Worm (Caenorhabditis elegans) whole organism, early embryonic: ENCODE results near the gene ptd-2.

Experiments
- B0310.2 ChIP-seq: sonication (generic microtip); optimal IDR thresholded peaks from 2 replicates; lab custom pipeline; 2016; ENCODE audit warnings: mild to moderate bottlenecking, missing genetic modification characterization, missing compliant biosample characterization
- F13C5.2 ChIP-seq: sonication (generic microtip); optimal IDR thresholded peaks from 2 replicates; lab custom pipeline; 2017; ENCODE audit warnings: mild to moderate bottlenecking, missing genetic modification characterization, inconsistent platforms, missing compliant biosample characterization
- aly-1 ChIP-seq: sonication (generic microtip); optimal IDR thresholded peaks from 2 replicates; lab custom pipeline; 2016; ENCODE audit warnings: missing genetic modification characterization, missing compliant biosample characterization
- ama-1 ChIP-seq: fragments of 150-350 bp; optimal IDR thresholded peaks from 2 replicates; lab custom pipeline; 2014
- ceh-13 ChIP-seq: fragments of 200-800 bp; sonication (Bioruptor generic); optimal IDR thresholded peaks from 2 replicates; lab custom pipeline; 2018; ENCODE audit warnings: mild to moderate bottlenecking, missing genetic modification characterization, missing compliant biosample characterization
- ceh-36 ChIP-seq: sonication (generic microtip); optimal IDR thresholded peaks from 2 replicates; lab custom pipeline; 2016; ENCODE audit warnings: missing genetic modification characterization, inconsistent platforms, missing compliant biosample characterization
- ets-7 ChIP-seq: sonication (generic microtip); optimal IDR thresholded peaks from 2 replicates; lab custom pipeline; 2016; ENCODE audit warnings: missing genotype, missing genetic modification characterization, missing compliant biosample characterization
- flt-1 ChIP-seq: fragments of 200-800 bp; sonication (Bioruptor generic); IDR thresholded peaks from 2 replicates; pipeline ENCODE4 v1.3.6; 2022; ENCODE audit warnings: missing genetic modification characterization, missing compliant biosample characterization
- hmbx-1 ChIP-seq: sonication (generic microtip); optimal IDR thresholded peaks from 2 replicates; lab custom pipeline; 2016; ENCODE audit warnings: mild to moderate bottlenecking, missing genetic modification characterization, missing compliant biosample characterization
- hmg-4 ChIP-seq: fragments of 200-800 bp; sonication (Bioruptor generic); optimal IDR thresholded peaks from 2 replicates; lab custom pipeline; 2018; ENCODE audit warnings: mild to moderate bottlenecking, missing genetic modification characterization, missing compliant biosample characterization
- hnd-1 ChIP-seq: sonication (generic microtip); optimal IDR thresholded peaks from 2 replicates; lab custom pipeline; 2016; ENCODE audit warnings: missing genetic modification characterization, missing compliant biosample characterization
- pes-1 ChIP-seq: fragments of 200-800 bp; sonication (Bioruptor generic); IDR thresholded peaks from 2 replicates; pipeline ENCODE4 v1.3.6; 2022; ENCODE audit warnings: missing genetic modification reagents, missing genetic modification characterization, missing compliant biosample characterization
- scrt-1 ChIP-seq: fragments of 200-800 bp; sonication (Bioruptor generic); IDR thresholded peaks from 2 replicates; pipeline ENCODE4 v1.3.6; 2022; ENCODE audit warnings: missing genetic modification characterization, missing compliant biosample characterization
- sea-1 ChIP-seq: fragments of 200-800 bp; sonication (Bioruptor generic); conservative IDR thresholded peaks from 2 replicates; pipeline ENCODE4 v1.3.6; 2022; ENCODE audit warnings: missing genetic modification characterization, missing compliant biosample characterization
- tbx-11 ChIP-seq: fragments of 200-800 bp; sonication (Bioruptor generic); IDR thresholded peaks from 2 replicates; pipeline ENCODE4 v1.3.6; 2022; ENCODE audit warnings: missing genetic modification characterization, missing compliant biosample characterization
- tbx-37 ChIP-seq: fragments of 200-800 bp; sonication (Bioruptor generic); conservative IDR thresholded peaks from 2 replicates; pipeline ENCODE4 v1.3.6; 2022; ENCODE audit warnings: missing genetic modification reagents, missing genetic modification characterization, missing compliant biosample characterization
- tra-4 ChIP-seq: sonication (generic microtip); optimal IDR thresholded peaks from 2 replicates; lab custom pipeline; 2017; ENCODE audit warnings: missing genetic modification characterization, missing compliant biosample characterization

Gene ptd-2

ce11 chrV:9224981-9225380, 25.1 kb upstream of the ptd-2 start:
- TF ChIP-seq flt-1 (GFP tag; lab: Robert Waterston, UW) (no peak), pes-1 (GFP tag; lab: Robert Waterston, UW) (no peak), ceh-36 (tag; lab: Kevin White, UChicago) (no peak), hnd-1 (no peak), ama-1 (lab: Kevin White, UChicago) (no peak), hmbx-1 (no peak), aly-1 (tag; lab: Kevin White, UChicago) (no peak), ceh-13 (GFP tag; lab: Kevin White, UChicago) (no peak)

- no peak for TF ChIP-seq ama-1 (lab: Kevin White, UChicago)
- TF ChIP-seq aly-1 (tag; lab: Kevin White, UChicago): no peak
- TF ChIP-seq tra-4 (tag; lab: Kevin White, UChicago): no peak
- no peak for TF ChIP-seq scrt-1 (GFP tag; lab: Robert Waterston, UW)
- TF ChIP-seq hmbx-1: no peak
- TF ChIP-seq tbx-11 (GFP tag; lab: Robert Waterston, UW): no peak
- TF ChIP-seq hmg-4 (GFP tag; lab: Kevin White, UChicago): no peak
- no peak for TF ChIP-seq B0310.2 (tag; lab: Kevin White, UChicago)
- TF ChIP-seq tbx-37 (GFP tag; lab: Robert Waterston, UW): no peak
- TF ChIP-seq F13C5.2 (tag; lab: Kevin White, UChicago): no peak
- no peak for TF ChIP-seq sea-1 (GFP tag; lab: Robert Waterston, UW)
- no peak for TF ChIP-seq ceh-36 (tag; lab: Kevin White, UChicago)
- no peak for TF ChIP-seq flt-1 (GFP tag; lab: Robert Waterston, UW)
- no peak for TF ChIP-seq pes-1 (GFP tag; lab: Robert Waterston, UW)
These were observed 24.3 kb upstream of the ptd-2 start, which contains the start of gene F07C3.2 for ce11 chrV:9225675-9226144. F07C3.2 (plus strand) TSS chrV:9226094.

ce11 chrV:9232296-9232695, 17.7 kb upstream of the ptd-2 start, which contains the start of gene F07C3.3:
F07C3.3 (minus strand) TSS chrV:9232396.
- TF ChIP-seq scrt-1 (GFP tag; lab: Robert Waterston, UW) (no peak), hmbx-1 (no peak), tbx-11 (GFP tag; lab: Robert Waterston, UW) (no peak), tra-4 (tag; lab: Kevin White, UChicago) (no peak), pes-1 (GFP tag; lab: Robert Waterston, UW) (no peak), sea-1 (GFP tag; lab: Robert Waterston, UW) (no peak), ceh-13 (GFP tag; lab: Kevin White, UChicago) (no peak), ets-7 (no peak), hnd-1 (no peak), ceh-36 (tag; lab: Kevin White, UChicago) (no peak), flt-1 (GFP tag; lab: Robert Waterston, UW) (no peak), hmg-4 (GFP tag; lab: Kevin White, UChicago) (no peak), B0310.2 (tag; lab: Kevin White, UChicago) (no peak), F13C5.2 (tag; lab: Kevin White, UChicago) (no peak), tbx-37 (GFP tag; lab: Robert Waterston, UW) (no peak), ama-1 (lab: Kevin White, UChicago) (no peak), aly-1 (tag; lab: Kevin White, UChicago) (no peak)

ce11 chrV:9243171-9243996, 6.6 kb upstream of the ptd-2 start, which contains the start of gene glo-4:
glo-4 (minus strand) TSS chrV:9243221.
- TF ChIP-seq B0310.2 (tag; lab: Kevin White, UChicago) (no peak), pes-1 (GFP tag; lab: Robert Waterston, UW) (no peak), hmg-4 (GFP tag; lab: Kevin White, UChicago) (no peak), hnd-1 (no peak), hmbx-1 (no peak), scrt-1 (GFP tag; lab: Robert Waterston, UW) (no peak), ceh-36 (tag; lab: Kevin White, UChicago) (no peak), tra-4 (tag; lab: Kevin White, UChicago) (no peak), aly-1 (tag; lab: Kevin White, UChicago) (no peak), F13C5.2 (tag; lab: Kevin White, UChicago) (no peak), ets-7 (no peak), tbx-37 (GFP tag; lab: Robert Waterston, UW) (no peak), tbx-11 (GFP tag; lab: Robert Waterston, UW) (no peak), ceh-13 (GFP tag; lab: Kevin White, UChicago) (no peak), ama-1 (lab: Kevin White, UChicago) (no peak), sea-1 (GFP tag; lab: Robert Waterston, UW) (no peak), flt-1 (GFP tag; lab: Robert Waterston, UW) (no peak)

ce11 chrV:9246260-9246659, 3.8 kb upstream of the ptd-2 start, which contains the start of gene aat-2:
aat-2 (minus strand) TSS chrV:9246360.
- no peak for TF ChIP-seq aly-1 (tag; lab: Kevin White, UChicago)
- TF ChIP-seq F13C5.2 (tag; lab: Kevin White, UChicago): no peak
- TF ChIP-seq sea-1 (GFP tag; lab: Robert Waterston, UW): no peak
- TF ChIP-seq hnd-1: no peak
- TF ChIP-seq scrt-1 (GFP tag; lab: Robert Waterston, UW): no peak

ce11 chrV:9247416-9247815, 2.6 kb upstream of the ptd-2 start:
- TF ChIP-seq tbx-37 (GFP tag; lab: Robert Waterston, UW): no peak
- TF ChIP-seq F13C5.2 (tag; lab: Kevin White, UChicago): peak; percentile 39
- no peak for TF ChIP-seq aly-1 (tag; lab: Kevin White, UChicago)

ce11 chrV:9249206-9249605, 826 bp upstream of the ptd-2 start, which contains the start of gene str-94:
str-94 (minus strand) TSS chrV:9249306.
- TF ChIP-seq tbx-11 (GFP tag; lab: Robert Waterston, UW) (no peak), hmg-4 (GFP tag; lab: Kevin White, UChicago) (no peak), pes-1 (GFP tag; lab: Robert Waterston, UW) (no peak)
